Worm (Caenorhabditis elegans): ENCODE measurements around the gene ptr-24.

The ptr-24 gene

ce11 chrX:13318316-13318715 is 19.5 kb upstream of the ptr-24 start:
- TF ChIP-seq dve-1 (tag; optimal IDR thresholded peaks at IDR 0.05; ENCODE audit: insufficient read depth), result peak; percentile 66
- TF ChIP-seq mdl-1 (tag; optimal IDR thresholded peaks at IDR 0.05), result peak in 1 of 2 experiments; percentile 20
- TF ChIP-seq ceh-82 (tag; optimal IDR thresholded peaks at IDR 0.05), result no peak
- TF ChIP-seq hlh-30 (tag; optimal IDR thresholded peaks at IDR 0.05; ENCODE audit: insufficient read depth), result peak; percentile 72
- no peak for TF ChIP-seq gei-8 (GFP tag; optimal IDR thresholded peaks at IDR 0.05)
- no peak for TF ChIP-seq Y75B8A.6 (GFP tag; IDR thresholded peaks at IDR 0.05)
- TF ChIP-seq lir-3 (tag; optimal IDR thresholded peaks at IDR 0.05), result no peak

ce11 chrX:13320575-13320974 is 17.3 kb upstream of the ptr-24 start:
- TF ChIP-seq hmg-1.1 (GFP tag; IDR thresholded peaks at IDR 0.05), result no peak
- TF ChIP-seq nhr-237 (tag; optimal IDR thresholded peaks at IDR 0.05), result no peak
- no peak for TF ChIP-seq saeg-2 (GFP tag; IDR thresholded peaks at IDR 0.05)
- TF ChIP-seq dve-1 (tag; optimal IDR thresholded peaks at IDR 0.05; ENCODE audit: insufficient read depth), result peak; percentile 37
- no peak for TF ChIP-seq unc-39 (tag; optimal IDR thresholded peaks at IDR 0.05)
- TF ChIP-seq nhr-48 (tag; optimal IDR thresholded peaks at IDR 0.05), result no peak
- TF ChIP-seq T26A8.4 (GFP tag; IDR thresholded peaks at IDR 0.05), result no peak
- TF ChIP-seq hif-1 (tag; optimal IDR thresholded peaks at IDR 0.05), result no peak
- no peak for TF ChIP-seq ceh-28 (tag; optimal IDR thresholded peaks at IDR 0.05)
- no peak for TF ChIP-seq dmd-8 (GFP tag; IDR thresholded peaks at IDR 0.05)
- TF ChIP-seq zip-2 (tag; optimal IDR thresholded peaks at IDR 0.05), result no peak
- no peak for TF ChIP-seq ceh-62 (tag; optimal IDR thresholded peaks at IDR 0.05)
- TF ChIP-seq tag-97 (GFP tag; IDR thresholded peaks at IDR 0.05), result no peak
- no peak for TF ChIP-seq fkh-10 (GFP tag; optimal IDR thresholded peaks at IDR 0.05)
- no peak for TF ChIP-seq nhr-6 (tag; optimal IDR thresholded peaks at IDR 0.05)
- no peak for TF ChIP-seq ceh-32 (tag; optimal IDR thresholded peaks at IDR 0.05; ENCODE audit: poor library complexity)
- TF ChIP-seq nhr-76 (tag; optimal IDR thresholded peaks at IDR 0.05), result no peak
- TF ChIP-seq ztf-11 (tag; optimal IDR thresholded peaks at IDR 0.05), result no peak
- TF ChIP-seq egl-43 (GFP tag; IDR thresholded peaks at IDR 0.05), result no peak
- TF ChIP-seq lin-13 (GFP tag; optimal IDR thresholded peaks at IDR 0.05), result no peak
- TF ChIP-seq php-3 (GFP tag; IDR thresholded peaks at IDR 0.05), result peak; percentile 46; the same call in 1 of the 2 replicates
- no peak for TF ChIP-seq F26F4.8 (GFP tag; conservative IDR thresholded peaks at IDR 0.05)
- no peak for TF ChIP-seq daf-8 (GFP tag; IDR thresholded peaks at IDR 0.05)
- TF ChIP-seq nhr-77 (tag; optimal IDR thresholded peaks at IDR 0.05), result peak; percentile 6
- no peak for TF ChIP-seq snpc-4 (tag; optimal IDR thresholded peaks at IDR 0.05)
- no peak for TF ChIP-seq daf-16 (GFP tag; optimal IDR thresholded peaks at IDR 0.05)
- peak; percentile 62 for TF ChIP-seq daf-16 (tag; optimal IDR thresholded peaks at IDR 0.05)
- no peak for TF ChIP-seq ceh-82 (tag; optimal IDR thresholded peaks at IDR 0.05)
- TF ChIP-seq set-16 (GFP tag; IDR thresholded peaks at IDR 0.05), result no peak
- TF ChIP-seq jun-1 (tag; optimal IDR thresholded peaks at IDR 0.05), result no peak
- no peak for TF ChIP-seq aha-1 (tag)
- no peak for TF ChIP-seq madf-9 (GFP tag; conservative IDR thresholded peaks at IDR 0.05)
- no peak for TF ChIP-seq attf-4 (tag; optimal IDR thresholded peaks at IDR 0.05)
- TF ChIP-seq mep-1 (tag; optimal IDR thresholded peaks at IDR 0.05), result peak; percentile 50
- TF ChIP-seq unc-130 (GFP tag; optimal IDR thresholded peaks at IDR 0.05), result no peak
- TF ChIP-seq F49E8.2 (tag; optimal IDR thresholded peaks at IDR 0.05; ENCODE audit: borderline replicate concordance), result no peak
- TF ChIP-seq ZK337.2 (GFP tag; IDR thresholded peaks at IDR 0.05), result no peak
- TF ChIP-seq aly-2 (tag; optimal IDR thresholded peaks at IDR 0.05), result no peak
- TF ChIP-seq nhr-25 (tag; optimal IDR thresholded peaks at IDR 0.05; ENCODE audit: borderline replicate concordance, insufficient read depth), result peak; percentile 50
- TF ChIP-seq snpc-1.2 (GFP tag; IDR thresholded peaks at IDR 0.05), result no peak
- TF ChIP-seq Y105C5A.15 (GFP tag; IDR thresholded peaks at IDR 0.05), result no peak
- no peak for TF ChIP-seq rbr-2 (tag; optimal IDR thresholded peaks at IDR 0.05)
- no peak for TF ChIP-seq F44E2.7 (GFP tag; IDR thresholded peaks at IDR 0.05)
- no peak for TF ChIP-seq ceh-44 (GFP tag; IDR thresholded peaks at IDR 0.05)
- TF ChIP-seq Y75B8A.6 (GFP tag; IDR thresholded peaks at IDR 0.05), result no peak
- TF ChIP-seq F10B5.3 (tag; optimal IDR thresholded peaks at IDR 0.05), result no peak
- TF ChIP-seq zfp-2 (tag; optimal IDR thresholded peaks at IDR 0.05), result no peak
